Worm (Caenorhabditis elegans): Measurements from ENCODE around the gene Y39E4B.13.

Gene Y39E4B.13

ce11 chrIII:13070548-13071050 lies 20.3 kb upstream of the Y39E4B.13 start, which contains the start of gene Y39E4B.6 (continued):
- TF ChIP-seq nhr-28 (tag; optimal IDR thresholded peaks at IDR 0.05) (no peak), nhr-23 (tag; optimal IDR thresholded peaks at IDR 0.05) (peak; percentile 95), nfya-1 (tag; optimal IDR thresholded peaks at IDR 0.05; ENCODE audit: insufficient read depth) (peak; percentile 96), aly-2 (tag; optimal IDR thresholded peaks at IDR 0.05) (no peak)

ce11 chrIII:13071432-13072259 lies 19.3 kb upstream of the Y39E4B.13 start:
- no peak for TF ChIP-seq skn-1 (tag; optimal IDR thresholded peaks at IDR 0.05)
- TF ChIP-seq aly-2 (tag; optimal IDR thresholded peaks at IDR 0.05) = no peak
- TF ChIP-seq unc-62 (GFP tag; optimal IDR thresholded peaks at IDR 0.05) = no peak
- TF ChIP-seq egl-27 (tag; optimal IDR thresholded peaks at IDR 0.05) = no peak
- TF ChIP-seq nhr-43 (tag; optimal IDR thresholded peaks at IDR 0.05; ENCODE audit: poor library complexity, severe bottlenecking) = peak; percentile 10
- no peak for TF ChIP-seq ceh-9 (tag; optimal IDR thresholded peaks at IDR 0.05)
- no peak for TF ChIP-seq nhr-28 (tag; optimal IDR thresholded peaks at IDR 0.05)
- peak; percentile 44 for TF ChIP-seq ama-1 (optimal IDR thresholded peaks at IDR 0.05)
- peak; percentile 13 for TF ChIP-seq pha-4 (tag; optimal IDR thresholded peaks at IDR 0.05)
- no peak for TF ChIP-seq nhr-237 (tag; optimal IDR thresholded peaks at IDR 0.05)
- no peak for TF ChIP-seq fos-1 (tag; optimal IDR thresholded peaks at IDR 0.05)
- TF ChIP-seq elt-3 (tag; optimal IDR thresholded peaks at IDR 0.05) = no peak
- TF ChIP-seq ceh-82 (tag; optimal IDR thresholded peaks at IDR 0.05) = no peak
- TF ChIP-seq egl-5 (tag; optimal IDR thresholded peaks at IDR 0.05) = peak; percentile 7
- TF ChIP-seq ZK546.5 (tag; optimal IDR thresholded peaks at IDR 0.05) = no peak
- no peak for TF ChIP-seq ztf-11 (tag; optimal IDR thresholded peaks at IDR 0.05)
- TF ChIP-seq nfya-1 (tag; optimal IDR thresholded peaks at IDR 0.05; ENCODE audit: insufficient read depth) = peak; percentile 39
- no peak for TF ChIP-seq nhr-76 (tag; optimal IDR thresholded peaks at IDR 0.05)
- no peak for TF ChIP-seq lin-15B (tag; optimal IDR thresholded peaks at IDR 0.05)
- TF ChIP-seq lsy-12 (tag; optimal IDR thresholded peaks at IDR 0.05) = no peak
- TF ChIP-seq ceh-28 (tag; optimal IDR thresholded peaks at IDR 0.05) = no peak
- TF ChIP-seq sea-2 (GFP tag; optimal IDR thresholded peaks at IDR 0.05) = no peak
- peak; percentile 20 for TF ChIP-seq lin-39 (tag; optimal IDR thresholded peaks at IDR 0.05)
- TF ChIP-seq hmg-11 (tag; optimal IDR thresholded peaks at IDR 0.05) = peak; percentile 18
- TF ChIP-seq ceh-16 (tag; optimal IDR thresholded peaks at IDR 0.05) = no peak
- TF ChIP-seq nhr-25 (tag; optimal IDR thresholded peaks at IDR 0.05) = peak; percentile 3
- no peak for TF ChIP-seq unc-39 (tag; optimal IDR thresholded peaks at IDR 0.05)
- TF ChIP-seq nhr-12 (tag; optimal IDR thresholded peaks at IDR 0.05) = no peak
- TF ChIP-seq nhr-67 (tag; optimal IDR thresholded peaks at IDR 0.05) = no peak

- TF ChIP-seq ztf-11 (tag; optimal IDR thresholded peaks at IDR 0.05) (no peak), lin-39 (tag; optimal IDR thresholded peaks at IDR 0.05) (no peak), skn-1 (tag; optimal IDR thresholded peaks at IDR 0.05) (no peak), ceh-16 (tag; optimal IDR thresholded peaks at IDR 0.05) (no peak), ztf-4 (tag; optimal IDR thresholded peaks at IDR 0.05) (no peak), zag-1 (tag; optimal IDR thresholded peaks at IDR 0.05) (no peak), ceh-82 (tag; optimal IDR thresholded peaks at IDR 0.05) (no peak), nhr-25 (tag; optimal IDR thresholded peaks at IDR 0.05) (no peak), daf-12 (tag; optimal IDR thresholded peaks at IDR 0.05) (no peak), fos-1 (tag; optimal IDR thresholded peaks at IDR 0.05) (no peak), ceh-9 (tag; optimal IDR thresholded peaks at IDR 0.05) (no peak), aly-2 (tag; optimal IDR thresholded peaks at IDR 0.05) (no peak)
Measured at ce11 chrIII:13087437-13087836, 3.5 kb upstream of the Y39E4B.13 start.

ce11 chrIII:13092352-13092751 lies 1.4 kb downstream of the Y39E4B.13 start:
- TF ChIP-seq fkh-2 (tag; optimal IDR thresholded peaks at IDR 0.05) (no peak), R02D3.7 (tag; optimal IDR thresholded peaks at IDR 0.05) (no peak), tbx-2 (tag; optimal IDR thresholded peaks at IDR 0.05) (no peak), lin-39 (tag; optimal IDR thresholded peaks at IDR 0.05) (no peak), lsy-12 (tag; optimal IDR thresholded peaks at IDR 0.05) (no peak), nhr-28 (tag; optimal IDR thresholded peaks at IDR 0.05) (no peak), egl-27 (tag; optimal IDR thresholded peaks at IDR 0.05) (no peak), unc-39 (tag; optimal IDR thresholded peaks at IDR 0.05) (no peak), fkh-10 (GFP tag; optimal IDR thresholded peaks at IDR 0.05) (no peak), ZK546.5 (tag; optimal IDR thresholded peaks at IDR 0.05) (no peak), nhr-23 (tag; optimal IDR thresholded peaks at IDR 0.05) (no peak), nhr-67 (tag; optimal IDR thresholded peaks at IDR 0.05) (no peak), daf-12 (tag; optimal IDR thresholded peaks at IDR 0.05) (no peak), ceh-28 (tag; optimal IDR thresholded peaks at IDR 0.05) (no peak)

Measured in whole organism, L3 larva.